Worm (Caenorhabditis elegans) whole organism, midembryonic: Measurements from ENCODE around the gene F54D10.5.

Experiments used
- T22C8.4 ChIP-seq: fragments of 200-800 bp; sonication (Bioruptor generic); IDR thresholded peaks from 2 replicates; pipeline ENCODE4 v1.3.6; 2022; ENCODE audit warnings: missing genetic modification characterization, missing compliant biosample characterization
- flt-1 ChIP-seq: fragments of 200-800 bp; sonication (Bioruptor generic); IDR thresholded peaks from 2 replicates; pipeline ENCODE4 v1.3.6; 2022; ENCODE audit warnings: missing genetic modification characterization, missing compliant biosample characterization
- klf-2 ChIP-seq: fragments of 200-800 bp; sonication (Bioruptor generic); conservative IDR thresholded peaks from 2 replicates; pipeline ENCODE4 v1.3.6; 2022; ENCODE audit warnings: missing genetic modification reagents, missing genetic modification characterization, missing compliant biosample characterization
- med-1 ChIP-seq: sonication (generic microtip); optimal IDR thresholded peaks from 2 replicates; lab custom pipeline; 2017; ENCODE audit warnings: missing genetic modification characterization, mild to moderate bottlenecking, missing compliant biosample characterization, antibody characterized with exemption, missing genetic modification reagents; ENCODE audit not compliant: insufficient read depth
- ref-1 ChIP-seq: fragments of 200-800 bp; sonication (Bioruptor generic); conservative IDR thresholded peaks from 2 replicates; pipeline ENCODE4 v1.3.6; 2022; ENCODE audit warnings: missing genetic modification reagents, missing genetic modification characterization, missing compliant biosample characterization
- tab-1 ChIP-seq: fragments of 200-800 bp; sonication (Bioruptor generic); IDR thresholded peaks from 2 replicates; pipeline ENCODE4 v1.3.6; 2022; ENCODE audit warnings: missing genetic modification characterization, missing compliant biosample characterization
- ztf-23 ChIP-seq: fragments of 200-800 bp; sonication (Bioruptor generic); IDR thresholded peaks from 2 replicates; pipeline ENCODE4 v1.3.6; 2022; ENCODE audit warnings: missing genetic modification reagents, missing genetic modification characterization, missing compliant biosample characterization
- ztf-29 ChIP-seq: fragments of 200-800 bp; sonication (Bioruptor generic); IDR thresholded peaks from 2 replicates; pipeline ENCODE4 v1.3.6; 2022; ENCODE audit warnings: missing genetic modification reagents, missing genetic modification characterization, missing compliant biosample characterization

DNA sequence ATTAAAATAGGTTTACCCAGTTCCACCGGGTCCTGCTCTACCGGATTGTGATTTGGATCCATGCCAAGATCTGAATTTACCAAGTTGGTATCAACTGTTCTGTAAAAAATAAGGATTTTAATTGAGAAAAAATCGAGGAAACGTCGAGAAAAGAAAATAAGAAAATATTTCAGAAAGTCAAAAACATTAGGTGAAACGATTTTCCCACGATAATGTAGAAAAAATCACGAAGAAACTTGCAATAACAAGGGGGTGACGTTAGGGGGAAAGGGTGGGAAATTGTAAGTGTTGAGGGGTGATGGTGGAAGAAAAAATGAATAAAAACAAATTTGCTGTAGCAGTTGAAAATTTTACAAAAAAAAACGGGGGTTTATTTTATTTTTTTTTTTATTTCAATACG lies 34.8 kb downstream of the F54D10.5 start, which contains the start of gene T24E12.10:
- TF ChIP-seq ztf-29 (GFP tag; lab: Robert Waterston, UW) (no peak), klf-2 (GFP tag; lab: Robert Waterston, UW) (no peak), T22C8.4 (GFP tag; lab: Robert Waterston, UW) (no peak), flt-1 (GFP tag; lab: Robert Waterston, UW) (no peak), ztf-23 (GFP tag; lab: Robert Waterston, UW) (no peak), ref-1 (no peak), med-1 (no peak), tab-1 (no peak)
